Worm (Caenorhabditis elegans) whole organism, mixed stage, embryonic: ENCODE results near the gene F41G3.18.
A peak's percentile ranks its signal among the peaks of the same experiment; 100 is the strongest.

ENCODE experiments used
- M03D4.4 ChIP-seq: sonication (generic microtip); optimal IDR thresholded peaks from 2 replicates; lab custom pipeline; 2017; ENCODE audit warnings: mild to moderate bottlenecking, missing genetic modification characterization, missing compliant biosample characterization
- bed-3 ChIP-seq: fragments of 200-800 bp; sonication (Bioruptor generic); optimal IDR thresholded peaks from 3 replicates; lab custom pipeline; 2018; ENCODE audit warnings: mild to moderate bottlenecking, missing genetic modification characterization, moderate library complexity, missing compliant biosample characterization
- blmp-1 ChIP-seq: fragments of 150-350 bp; optimal IDR thresholded peaks from 2 replicates; lab custom pipeline; 2014; ENCODE audit warnings: missing biosample characterization, missing genetic modification characterization
- ceh-39 ChIP-seq: fragments of 150-350 bp; optimal IDR thresholded peaks from 2 replicates; lab custom pipeline; 2014; ENCODE audit warnings: missing biosample characterization, missing genetic modification characterization
- ceh-43 ChIP-seq: fragments of 200-800 bp; sonication (Bioruptor generic); optimal IDR thresholded peaks from 2 replicates; lab custom pipeline; 2018; ENCODE audit warnings: mild to moderate bottlenecking, missing genetic modification characterization, moderate library complexity, missing compliant biosample characterization
- ceh-83 ChIP-seq: fragments of 200-800 bp; sonication (Bioruptor generic); optimal IDR thresholded peaks from 2 replicates; lab custom pipeline; 2018; ENCODE audit warnings: mild to moderate bottlenecking, missing genetic modification characterization, missing compliant biosample characterization
- ces-1 ChIP-seq: fragments of 150-350 bp; optimal IDR thresholded peaks from 2 replicates; lab custom pipeline; 2014; ENCODE audit warnings: missing biosample characterization, missing genetic modification reagents, missing genetic modification characterization
- cnd-1 ChIP-seq: fragments of 200-800 bp; sonication (Bioruptor generic); optimal IDR thresholded peaks from 2 replicates; lab custom pipeline; 2018; ENCODE audit warnings: mild to moderate bottlenecking, missing genetic modification characterization, missing compliant biosample characterization
- drap-1 ChIP-seq: fragments of 200-800 bp; sonication (Bioruptor generic); optimal IDR thresholded peaks from 3 replicates; lab custom pipeline; 2018; ENCODE audit warnings: mild to moderate bottlenecking, missing genetic modification characterization, missing compliant biosample characterization
- elt-1 ChIP-seq: sonication (generic microtip); optimal IDR thresholded peaks from 2 replicates; lab custom pipeline; 2017; ENCODE audit warnings: missing genetic modification characterization, mild to moderate bottlenecking, missing compliant biosample characterization, antibody characterized with exemption, moderate library complexity, borderline replicate concordance; ENCODE audit not compliant: insufficient read depth
- elt-3 ChIP-seq: fragments of 150-350 bp; optimal IDR thresholded peaks from 2 replicates; lab custom pipeline; 2014; ENCODE audit warnings: missing biosample characterization, missing genetic modification characterization
- flh-1 ChIP-seq: fragments of 200-800 bp; sonication (Bioruptor generic); optimal IDR thresholded peaks from 2 replicates; lab custom pipeline; 2018; ENCODE audit warnings: mild to moderate bottlenecking, missing genetic modification characterization, moderate library complexity, missing compliant biosample characterization
- ham-2 ChIP-seq: fragments of 200-800 bp; sonication (Bioruptor generic); optimal IDR thresholded peaks from 2 replicates; lab custom pipeline; 2018; ENCODE audit warnings: mild to moderate bottlenecking, missing genetic modification characterization, missing compliant biosample characterization
- hlh-1 ChIP-seq: fragments of 150-350 bp; optimal IDR thresholded peaks from 2 replicates; lab custom pipeline; 2014; ENCODE audit warnings: missing biosample characterization, missing genetic modification reagents, missing genetic modification characterization
- lin-13 ChIP-seq: fragments of 150-350 bp; optimal IDR thresholded peaks from 2 replicates; lab custom pipeline; 2014; ENCODE audit warnings: missing biosample characterization, missing genetic modification characterization
- lin-32 ChIP-seq: fragments of 200-800 bp; sonication (Bioruptor generic); optimal IDR thresholded peaks from 2 replicates; lab custom pipeline; 2018; ENCODE audit warnings: mild to moderate bottlenecking, missing genetic modification characterization, missing compliant biosample characterization
- lsy-2 ChIP-seq: fragments of 150-350 bp; optimal IDR thresholded peaks from 2 replicates; lab custom pipeline; 2014; ENCODE audit warnings: missing biosample characterization, missing genetic modification characterization
- mab-5 ChIP-seq: fragments of 150-350 bp; optimal IDR thresholded peaks from 2 replicates; lab custom pipeline; 2014; ENCODE audit warnings: missing biosample characterization, missing genetic modification characterization
- mep-1 ChIP-seq: fragments of 150-350 bp; optimal IDR thresholded peaks from 2 replicates; lab custom pipeline; 2017; ENCODE audit warnings: missing biosample characterization, missing genetic modification reagents, missing genetic modification characterization, inconsistent platforms
- mls-2 ChIP-seq: sonication (generic microtip); optimal IDR thresholded peaks from 2 replicates; lab custom pipeline; 2016; ENCODE audit warnings: mild to moderate bottlenecking, missing genetic modification characterization, moderate library complexity, missing compliant biosample characterization
- nhr-12 ChIP-seq: fragments of 150-350 bp; optimal IDR thresholded peaks from 2 replicates; lab custom pipeline; 2014; ENCODE audit warnings: missing biosample characterization, missing genetic modification characterization
- nhr-2 ChIP-seq: fragments of 150-350 bp; optimal IDR thresholded peaks from 2 replicates; lab custom pipeline; 2014; ENCODE audit warnings: missing biosample characterization, missing genetic modification characterization
- nhr-237 ChIP-seq: fragments of 150-350 bp; optimal IDR thresholded peaks from 2 replicates; lab custom pipeline; 2014; ENCODE audit warnings: missing biosample characterization, missing genetic modification characterization
- nhr-28 ChIP-seq: fragments of 150-350 bp; optimal IDR thresholded peaks from 2 replicates; lab custom pipeline; 2014; ENCODE audit warnings: missing biosample characterization, missing genetic modification characterization
- nhr-76 ChIP-seq: sonication (generic microtip); optimal IDR thresholded peaks from 2 replicates; lab custom pipeline; 2017; ENCODE audit warnings: missing biosample characterization, missing genetic modification characterization
- pha-4 ChIP-seq: fragments of 150-350 bp; optimal IDR thresholded peaks from 2 replicates; lab custom pipeline; 2018; ENCODE audit warnings: missing biosample characterization, missing genetic modification reagents, missing genetic modification characterization
- sem-2 ChIP-seq: fragments of 200-800 bp; sonication (Bioruptor generic); optimal IDR thresholded peaks from 2 replicates; lab custom pipeline; 2018; ENCODE audit warnings: mild to moderate bottlenecking, missing genetic modification characterization, missing compliant biosample characterization
- snpc-4 ChIP-seq: fragments of 150-350 bp; optimal IDR thresholded peaks from 2 replicates; lab custom pipeline; 2014; ENCODE audit warnings: missing biosample characterization, missing genetic modification characterization
- sptf-1 ChIP-seq: sonication (generic microtip); optimal IDR thresholded peaks from 2 replicates; lab custom pipeline; 2017; ENCODE audit warnings: mild to moderate bottlenecking, missing genetic modification characterization, moderate library complexity, missing compliant biosample characterization
- tbx-8 ChIP-seq: fragments of 200-800 bp; sonication (Bioruptor generic); optimal IDR thresholded peaks from 2 replicates; lab custom pipeline; 2018; ENCODE audit warnings: mild to moderate bottlenecking, missing genetic modification characterization, moderate library complexity, missing compliant biosample characterization
- unc-120 ChIP-seq: sonication (generic microtip); optimal IDR thresholded peaks from 2 replicates; lab custom pipeline; 2017; ENCODE audit warnings: missing genetic modification characterization, missing compliant biosample characterization; ENCODE audit not compliant: poor library complexity, severe bottlenecking
- unc-39 ChIP-seq: fragments of 150-350 bp; optimal IDR thresholded peaks from 2 replicates; lab custom pipeline; 2014; ENCODE audit warnings: missing biosample characterization, missing genetic modification characterization
- unc-62 ChIP-seq: fragments of 150-350 bp; optimal IDR thresholded peaks from 2 replicates; lab custom pipeline; 2014; ENCODE audit warnings: missing biosample characterization, missing genetic modification reagents, missing genetic modification characterization
- zip-8 ChIP-seq: fragments of 150-350 bp; optimal IDR thresholded peaks from 2 replicates; lab custom pipeline; 2014; ENCODE audit warnings: missing biosample characterization, missing genetic modification characterization
- ztf-11 ChIP-seq: fragments of 150-350 bp; optimal IDR thresholded peaks from 2 replicates; lab custom pipeline; 2014; ENCODE audit warnings: missing biosample characterization, missing genetic modification characterization

The F41G3.18 gene

ce11 chrII:6734674-6735073 is 33.4 kb upstream of the F41G3.18 start, which contains the start of gene T14B4.3:
TSS of gene T14B4.3 (plus strand) at chrII:6734937.
- TF ChIP-seq ceh-43 (GFP tag; lab: Kevin White, UChicago), result no peak
- peak; percentile 36 for TF ChIP-seq sptf-1
- TF ChIP-seq elt-1 (tag; lab: Kevin White, UChicago), result no peak
- TF ChIP-seq drap-1, result no peak
- TF ChIP-seq hlh-1, result no peak
- TF ChIP-seq tbx-8 (GFP tag; lab: Kevin White, UChicago), result no peak
- no peak for TF ChIP-seq nhr-2
- no peak for TF ChIP-seq unc-39 (tag; lab: Kevin White, UChicago)
- TF ChIP-seq mab-5 (tag; lab: Kevin White, UChicago), result no peak
- TF ChIP-seq sem-2 (GFP tag; lab: Kevin White, UChicago), result no peak
- no peak for TF ChIP-seq bed-3 (GFP tag; lab: Kevin White, UChicago)
- TF ChIP-seq cnd-1 (tag; lab: Kevin White, UChicago), result no peak
- peak; percentile 76 for TF ChIP-seq mep-1 (tag; lab: Kevin White, UChicago)
- no peak for TF ChIP-seq unc-120 (tag; lab: Kevin White, UChicago)
- TF ChIP-seq mls-2, result no peak
- TF ChIP-seq M03D4.4 (tag; lab: Kevin White, UChicago), result no peak
- TF ChIP-seq blmp-1, result no peak
- TF ChIP-seq elt-3 (tag; lab: Kevin White, UChicago), result no peak
- TF ChIP-seq nhr-28 (tag; lab: Kevin White, UChicago), result no peak
- TF ChIP-seq lin-13 (tag; lab: Kevin White, UChicago), result no peak
- no peak for TF ChIP-seq nhr-12 (tag; lab: Kevin White, UChicago)
- peak; percentile 83 for TF ChIP-seq lsy-2
- TF ChIP-seq unc-62, result no peak
- TF ChIP-seq lin-32, result no peak
- no peak for TF ChIP-seq nhr-237 (tag; lab: Kevin White, UChicago)
- TF ChIP-seq nhr-76 (tag; lab: Kevin White, UChicago), result no peak
- TF ChIP-seq pha-4 (tag; lab: Kevin White, UChicago), result peak; percentile 34
- TF ChIP-seq ceh-83 (GFP tag; lab: Kevin White, UChicago), result no peak
- TF ChIP-seq flh-1 (GFP tag; lab: Kevin White, UChicago), result no peak
- TF ChIP-seq ztf-11 (tag; lab: Kevin White, UChicago), result no peak
- TF ChIP-seq ces-1 (GFP tag; lab: Kevin White, UChicago), result peak; percentile 50
- TF ChIP-seq snpc-4 (tag; lab: Kevin White, UChicago), result no peak
- TF ChIP-seq ham-2 (GFP tag; lab: Kevin White, UChicago), result no peak
- TF ChIP-seq zip-8 (tag; lab: Kevin White, UChicago), result no peak
- no peak for TF ChIP-seq ceh-39 (tag; lab: Kevin White, UChicago)
- TF ChIP-seq, all 35 proteins: peak for 5

ce11 chrII:6736066-6736465 is 32.0 kb upstream of the F41G3.18 start, which contains the start of gene mrps-18.C:
TSS of gene mrps-18.C (plus strand) at chrII:6736203.
- TF ChIP-seq sptf-1 (no peak), drap-1 (no peak), mep-1 (tag; lab: Kevin White, UChicago) (no peak), mab-5 (tag; lab: Kevin White, UChicago) (no peak)

- no peak for TF ChIP-seq ham-2 (GFP tag; lab: Kevin White, UChicago)
- TF ChIP-seq nhr-237 (tag; lab: Kevin White, UChicago), result no peak
These were observed 31.5 kb upstream of the F41G3.18 start, which contains the start of gene T14B4.1 for ce11 chrII:6736604-6737003. TSS of gene T14B4.1 (plus strand) at chrII:6736904.

ce11 chrII:6741428-6741827 is 26.7 kb upstream of the F41G3.18 start, which contains the start of gene exos-8:
TSS of gene exos-8 (plus strand) at chrII:6741691.
- TF ChIP-seq lsy-2, result peak; percentile 67
- no peak for TF ChIP-seq ceh-39 (tag; lab: Kevin White, UChicago)
- no peak for TF ChIP-seq blmp-1
- no peak for TF ChIP-seq ceh-83 (GFP tag; lab: Kevin White, UChicago)
- TF ChIP-seq unc-62, result no peak
- TF ChIP-seq nhr-76 (tag; lab: Kevin White, UChicago), result no peak
- no peak for TF ChIP-seq nhr-28 (tag; lab: Kevin White, UChicago)
- no peak for TF ChIP-seq nhr-2
- peak; percentile 28 for TF ChIP-seq M03D4.4 (tag; lab: Kevin White, UChicago)
- no peak for TF ChIP-seq mab-5 (tag; lab: Kevin White, UChicago)
- no peak for TF ChIP-seq ceh-43 (GFP tag; lab: Kevin White, UChicago)
- TF ChIP-seq snpc-4 (tag; lab: Kevin White, UChicago), result no peak
- no peak for TF ChIP-seq ztf-11 (tag; lab: Kevin White, UChicago)
- TF ChIP-seq mls-2, result peak; percentile 50
- no peak for TF ChIP-seq elt-1 (tag; lab: Kevin White, UChicago)
- TF ChIP-seq unc-39 (tag; lab: Kevin White, UChicago), result no peak
- TF ChIP-seq pha-4 (tag; lab: Kevin White, UChicago), result no peak
- no peak for TF ChIP-seq nhr-12 (tag; lab: Kevin White, UChicago)
- no peak for TF ChIP-seq zip-8 (tag; lab: Kevin White, UChicago)
- peak; percentile 49 for TF ChIP-seq nhr-237 (tag; lab: Kevin White, UChicago)
- TF ChIP-seq lin-13 (tag; lab: Kevin White, UChicago), result peak; percentile 34
- no peak for TF ChIP-seq tbx-8 (GFP tag; lab: Kevin White, UChicago)
- TF ChIP-seq mep-1 (tag; lab: Kevin White, UChicago), result peak; percentile 67
- TF ChIP-seq elt-3 (tag; lab: Kevin White, UChicago), result no peak
- TF ChIP-seq ces-1 (GFP tag; lab: Kevin White, UChicago), result peak; percentile 76
- TF ChIP-seq sem-2 (GFP tag; lab: Kevin White, UChicago), result no peak
- TF ChIP-seq ham-2 (GFP tag; lab: Kevin White, UChicago), result no peak
- TF ChIP-seq unc-120 (tag; lab: Kevin White, UChicago), result no peak
- TF ChIP-seq flh-1 (GFP tag; lab: Kevin White, UChicago), result no peak
- peak; percentile 46 for TF ChIP-seq cnd-1 (tag; lab: Kevin White, UChicago)
- peak; percentile 6 for TF ChIP-seq drap-1
- TF ChIP-seq bed-3 (GFP tag; lab: Kevin White, UChicago), result no peak
- peak; percentile 1 for TF ChIP-seq lin-32
- TF ChIP-seq hlh-1, result no peak
- no peak for TF ChIP-seq sptf-1
